Worm (Caenorhabditis elegans): ENCODE results near the gene fbxb-119.

Gene fbxb-119

ce11 chrV:18350721-18351120 lies 32.3 kb downstream of the fbxb-119 start, which contains the start of gene C08E8.11:
C08E8.11 (plus strand) TSS chrV:18351021.
- TF ChIP-seq nhr-76 (tag; optimal IDR thresholded peaks at IDR 0.05): no peak
- no peak for TF ChIP-seq fkh-2 (tag; optimal IDR thresholded peaks at IDR 0.05)
- no peak for TF ChIP-seq lin-39 (tag; optimal IDR thresholded peaks at IDR 0.05)
- no peak for TF ChIP-seq mml-1 (tag; optimal IDR thresholded peaks at IDR 0.05)
- no peak for TF ChIP-seq pha-4 (tag; optimal IDR thresholded peaks at IDR 0.05)
- TF ChIP-seq egl-27 (tag; optimal IDR thresholded peaks at IDR 0.05): no peak
- TF ChIP-seq lsy-12 (tag; optimal IDR thresholded peaks at IDR 0.05): no peak
- TF ChIP-seq nhr-237 (tag; optimal IDR thresholded peaks at IDR 0.05): no peak
- TF ChIP-seq lin-15B (tag; optimal IDR thresholded peaks at IDR 0.05): no peak
- no peak for TF ChIP-seq nhr-11 (tag; optimal IDR thresholded peaks at IDR 0.05)
- TF ChIP-seq hmg-11 (tag; optimal IDR thresholded peaks at IDR 0.05): no peak
- TF ChIP-seq egl-5 (tag; optimal IDR thresholded peaks at IDR 0.05): no peak
- no peak for TF ChIP-seq jun-1 (tag; optimal IDR thresholded peaks at IDR 0.05)
- TF ChIP-seq zag-1 (tag; optimal IDR thresholded peaks at IDR 0.05): no peak
- no peak for TF ChIP-seq ceh-82 (tag; optimal IDR thresholded peaks at IDR 0.05)
- TF ChIP-seq ceh-16 (tag; optimal IDR thresholded peaks at IDR 0.05): no peak
- no peak for TF ChIP-seq tbx-2 (tag; optimal IDR thresholded peaks at IDR 0.05)
- TF ChIP-seq ceh-9 (tag; optimal IDR thresholded peaks at IDR 0.05): no peak
- no peak for TF ChIP-seq nfya-1 (tag; optimal IDR thresholded peaks at IDR 0.05; ENCODE audit: insufficient read depth)
- no peak for TF ChIP-seq pqm-1 (tag; optimal IDR thresholded peaks at IDR 0.05)

ce11 chrV:18354299-18354698 lies 35.9 kb downstream of the fbxb-119 start:
- TF ChIP-seq pha-4 (tag; optimal IDR thresholded peaks at IDR 0.05) (no peak), fkh-10 (GFP tag; optimal IDR thresholded peaks at IDR 0.05) (no peak), nhr-11 (tag; optimal IDR thresholded peaks at IDR 0.05) (no peak)

ce11 chrV:18355742-18356141 lies 37.3 kb downstream of the fbxb-119 start, which contains the start of gene C08E8.2:
C08E8.2 (minus strand) TSS chrV:18355842.
- no peak for TF ChIP-seq elt-1 (tag; optimal IDR thresholded peaks at IDR 0.05)
- TF ChIP-seq nhr-11 (tag; optimal IDR thresholded peaks at IDR 0.05): no peak
- TF ChIP-seq unc-62 (GFP tag; optimal IDR thresholded peaks at IDR 0.05): no peak
- no peak for TF ChIP-seq nhr-67 (tag; optimal IDR thresholded peaks at IDR 0.05)
- no peak for TF ChIP-seq nhr-28 (tag; optimal IDR thresholded peaks at IDR 0.05)
- no peak for TF ChIP-seq pha-4 (tag; optimal IDR thresholded peaks at IDR 0.05)
- no peak for TF ChIP-seq ceh-16 (tag; optimal IDR thresholded peaks at IDR 0.05)
- TF ChIP-seq snpc-4 (tag; optimal IDR thresholded peaks at IDR 0.05): no peak
- TF ChIP-seq egl-5 (tag; optimal IDR thresholded peaks at IDR 0.05): no peak
- no peak for TF ChIP-seq daf-12 (tag; optimal IDR thresholded peaks at IDR 0.05)
- no peak for TF ChIP-seq pqm-1 (tag; optimal IDR thresholded peaks at IDR 0.05)
- no peak for TF ChIP-seq aly-2 (tag; optimal IDR thresholded peaks at IDR 0.05)
- TF ChIP-seq R02D3.7 (tag; optimal IDR thresholded peaks at IDR 0.05): no peak
- no peak for TF ChIP-seq mdl-1 (tag; optimal IDR thresholded peaks at IDR 0.05)
- TF ChIP-seq elt-3 (tag; optimal IDR thresholded peaks at IDR 0.05): no peak
- no peak for TF ChIP-seq ceh-9 (tag; optimal IDR thresholded peaks at IDR 0.05)
- TF ChIP-seq nhr-25 (tag; optimal IDR thresholded peaks at IDR 0.05): no peak

DNA sequence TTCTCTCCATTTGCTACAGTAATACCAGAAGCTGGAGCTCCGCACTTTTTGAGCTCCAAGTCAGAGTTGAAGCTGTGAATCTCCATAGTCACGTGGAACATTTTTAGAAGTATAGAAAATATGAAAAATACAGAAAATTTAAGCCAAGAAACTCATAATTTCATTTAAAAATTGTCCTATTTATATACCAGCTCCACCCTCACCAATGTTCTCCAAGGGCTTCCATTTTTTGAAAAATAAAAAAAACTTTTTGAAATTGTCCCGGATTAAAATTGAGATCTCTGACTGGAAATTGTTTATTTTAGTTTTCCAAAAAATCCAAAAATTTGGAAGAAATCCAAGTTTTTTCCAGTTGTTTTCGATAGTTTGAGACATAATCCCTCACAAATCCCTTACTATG lies 41.5 kb downstream of the fbxb-119 start, which contains the start of gene C08E8.5:
Gene C08E8.5, minus strand, starts transcription at position 101 of the 400 bp plus-strand sequence.
- TF ChIP-seq elt-2 (tag; optimal IDR thresholded peaks at IDR 0.05) (no peak), fkh-2 (tag; optimal IDR thresholded peaks at IDR 0.05) (no peak), tbx-2 (tag; optimal IDR thresholded peaks at IDR 0.05) (no peak), pqm-1 (tag; optimal IDR thresholded peaks at IDR 0.05) (no peak), nhr-67 (tag; optimal IDR thresholded peaks at IDR 0.05) (no peak), lsy-12 (tag; optimal IDR thresholded peaks at IDR 0.05) (no peak), jun-1 (tag; optimal IDR thresholded peaks at IDR 0.05) (no peak)

- TF ChIP-seq mdl-1 (tag; optimal IDR thresholded peaks at IDR 0.05) (no peak), pqm-1 (tag; optimal IDR thresholded peaks at IDR 0.05) (no peak), ceh-28 (tag; optimal IDR thresholded peaks at IDR 0.05) (no peak), mml-1 (tag; optimal IDR thresholded peaks at IDR 0.05) (no peak), elt-1 (tag; optimal IDR thresholded peaks at IDR 0.05) (no peak), egl-27 (tag; optimal IDR thresholded peaks at IDR 0.05) (no peak), nhr-67 (tag; optimal IDR thresholded peaks at IDR 0.05) (no peak)
Observed at ce11 chrV:18362402-18362801, 44.0 kb downstream of the fbxb-119 start, which contains the start of gene C08E8.1. C08E8.1 (minus strand) TSS chrV:18362502.
